Fruit fly (Drosophila melanogaster) whole organism, embryonic: ENCODE data around the gene obst-F.

Experiments used
- Ada2b ChIP-seq: fragments of 200-800 bp; sonication (Bioruptor generic); IDR thresholded peaks from 2 replicates; pipeline ENCODE4 v1.3.6; 2022; ENCODE audit warnings: missing biosample characterization, missing genetic modification characterization
- BEAF-32 ChIP-seq: fragments of 200-800 bp; sonication (Bioruptor generic); optimal IDR thresholded peaks from 3 replicates; lab custom pipeline; 2017; ENCODE audit warnings: missing biosample characterization, missing genetic modification characterization, mild to moderate bottlenecking, moderate library complexity, missing genetic modification reagents
- CG10366 ChIP-seq: fragments of 200-800 bp; sonication (Bioruptor generic); IDR thresholded peaks from 2 replicates; pipeline ENCODE4 v1.3.6; 2022; ENCODE audit warnings: missing biosample characterization, missing genetic modification characterization
- CG11504 ChIP-seq: fragments of 200-800 bp; sonication (Bioruptor generic); optimal IDR thresholded peaks from 3 replicates; lab custom pipeline; 2019; ENCODE audit warnings: missing biosample characterization, mild to moderate bottlenecking, missing genetic modification characterization, moderate library complexity
- CG13123 ChIP-seq: fragments of 200-800 bp; sonication (Bioruptor generic); optimal IDR thresholded peaks from 2 replicates; lab custom pipeline; 2016; ENCODE audit warnings: missing biosample characterization, missing genetic modification characterization
- CG13424 ChIP-seq: fragments of 200-800 bp; sonication (Bioruptor generic); optimal IDR thresholded peaks from 2 replicates; lab custom pipeline; 2019; ENCODE audit warnings: missing biosample characterization, mild to moderate bottlenecking, missing genetic modification characterization, moderate library complexity
- CG15269 ChIP-seq: fragments of 200-800 bp; sonication (Bioruptor generic); optimal IDR thresholded peaks from 2 replicates; lab custom pipeline; 2018; ENCODE audit warnings: missing biosample characterization, mild to moderate bottlenecking, missing genetic modification characterization, moderate library complexity
- CG15601 ChIP-seq: fragments of 200-800 bp; sonication (Bioruptor generic); optimal IDR thresholded peaks from 3 replicates; lab custom pipeline; 2019; ENCODE audit warnings: missing biosample characterization, mild to moderate bottlenecking, missing genetic modification characterization, moderate library complexity
- CG1647 ChIP-seq: fragments of 200-800 bp; sonication (Bioruptor generic); optimal IDR thresholded peaks from 3 replicates; lab custom pipeline; 2016; ENCODE audit warnings: missing biosample characterization, missing genetic modification characterization
- CG17568 ChIP-seq: fragments of 200-800 bp; sonication (Bioruptor generic); optimal IDR thresholded peaks from 2 replicates; lab custom pipeline; 2018; ENCODE audit warnings: missing biosample characterization, mild to moderate bottlenecking, missing genetic modification characterization, moderate library complexity
- CG17912 ChIP-seq: fragments of 200-800 bp; sonication (Bioruptor generic); optimal IDR thresholded peaks from 2 replicates; lab custom pipeline; 2018; ENCODE audit warnings: missing biosample characterization, mild to moderate bottlenecking, missing genetic modification characterization
- CG1832 ChIP-seq: fragments of 200-800 bp; sonication (Bioruptor generic); optimal IDR thresholded peaks from 2 replicates; lab custom pipeline; 2017; ENCODE audit warnings: missing biosample characterization, mild to moderate bottlenecking, missing genetic modification characterization, inconsistent platforms
- CG2116 ChIP-seq: fragments of 200-800 bp; sonication (Bioruptor generic); optimal IDR thresholded peaks from 3 replicates; lab custom pipeline; 2018; ENCODE audit warnings: missing biosample characterization, mild to moderate bottlenecking, missing genetic modification characterization
- CG2875 ChIP-seq: fragments of 200-800 bp; sonication (Bioruptor generic); optimal IDR thresholded peaks from 2 replicates; lab custom pipeline; 2017; ENCODE audit warnings: missing biosample characterization, mild to moderate bottlenecking, missing genetic modification characterization, missing genetic modification reagents
- CG30403 ChIP-seq: fragments of 200-800 bp; sonication (Bioruptor generic); optimal IDR thresholded peaks from 3 replicates; lab custom pipeline; 2016; ENCODE audit warnings: missing biosample characterization, missing genetic modification characterization
- CG3726 ChIP-seq: fragments of 200-800 bp; sonication (Bioruptor generic); IDR thresholded peaks from 3 replicates; pipeline ENCODE4, ENCODE4 v1.3.6; 2022; ENCODE audit warnings: missing biosample characterization, missing genetic modification characterization
- CG7839 ChIP-seq: fragments of 200-800 bp; sonication (Bioruptor generic); optimal IDR thresholded peaks from 3 replicates; lab custom pipeline; 2018; ENCODE audit warnings: missing biosample characterization, mild to moderate bottlenecking, missing genetic modification characterization, moderate library complexity
- CG9215 ChIP-seq: fragments of 200-800 bp; sonication (Bioruptor generic); IDR thresholded peaks from 2 replicates; pipeline ENCODE4 v1.3.6; 2022; ENCODE audit warnings: missing biosample characterization, missing genetic modification characterization
- CG9437 ChIP-seq: fragments of 200-800 bp; sonication (Bioruptor generic); optimal IDR thresholded peaks from 2 replicates; lab custom pipeline; 2018; ENCODE audit warnings: missing biosample characterization, mild to moderate bottlenecking, missing genetic modification characterization
- CG9609 ChIP-seq: fragments of 200-800 bp; sonication (Bioruptor generic); optimal IDR thresholded peaks from 3 replicates; lab custom pipeline; 2016; ENCODE audit warnings: missing biosample characterization, missing genetic modification characterization
- CG9876 ChIP-seq: fragments of 200-800 bp; sonication (Bioruptor generic); optimal IDR thresholded peaks from 2 replicates; lab custom pipeline; 2016; ENCODE audit warnings: missing biosample characterization, missing genetic modification characterization
- Chrac-16 ChIP-seq: fragments of 200-800 bp; sonication (Bioruptor generic); optimal IDR thresholded peaks from 3 replicates; lab custom pipeline; 2016; ENCODE audit warnings: missing biosample characterization, missing genetic modification characterization
- Doc2 ChIP-seq: fragments of 200-800 bp; sonication (Bioruptor generic); IDR thresholded peaks from 2 replicates; pipeline ENCODE4 v1.3.6; 2022; ENCODE audit warnings: missing biosample characterization, missing genetic modification characterization
- E2f2 ChIP-seq: fragments of 200-800 bp; sonication (Bioruptor generic); IDR thresholded peaks from 2 replicates; pipeline ENCODE4 v1.3.6; 2022; ENCODE audit warnings: missing biosample characterization, missing genetic modification characterization
- GATAe ChIP-seq: fragments of 200-800 bp; sonication (Bioruptor generic); conservative IDR thresholded peaks from 2 replicates; pipeline ENCODE4 v1.3.6; 2022; ENCODE audit warnings: missing biosample characterization, missing genetic modification characterization
- H15 ChIP-seq: fragments of 200-800 bp; sonication (Bioruptor generic); IDR thresholded peaks from 3 replicates; pipeline ENCODE4 v1.3.6; 2022; ENCODE audit warnings: missing biosample characterization, missing genetic modification characterization
- Jarid2 ChIP-seq: fragments of 200-800 bp; sonication (Bioruptor generic); optimal IDR thresholded peaks from 3 replicates; lab custom pipeline; 2017; ENCODE audit warnings: mild to moderate bottlenecking, missing biosample characterization, missing genetic modification reagents, missing genetic modification characterization
- Mes4 ChIP-seq: fragments of 200-800 bp; sonication (Bioruptor generic); optimal IDR thresholded peaks from 2 replicates; lab custom pipeline; 2016; ENCODE audit warnings: missing biosample characterization, missing genetic modification characterization
- Stat92E ChIP-seq, 3 experiments: fragments of >200 bp in 2 of 3; fragments of 200-800 bp in 1 of 3; sonication (Bioruptor generic) in 1 of 3; optimal IDR thresholded peaks; 2 replicates each; lab custom pipeline; 2017 to 2019; ENCODE audit warnings: missing biosample characterization in 3 of 3, missing genetic modification characterization in 3 of 3, mild to moderate bottlenecking in 1 of 3, moderate library complexity in 1 of 3
- az2 ChIP-seq: fragments of 200-800 bp; sonication (Bioruptor generic); optimal IDR thresholded peaks from 3 replicates; lab custom pipeline; 2016; ENCODE audit warnings: missing biosample characterization, missing genetic modification characterization
- bcd ChIP-seq: fragments of 200-800 bp; sonication (Bioruptor generic); optimal IDR thresholded peaks from 2 replicates; lab custom pipeline; 2017; ENCODE audit warnings: missing biosample characterization, mild to moderate bottlenecking, missing genetic modification characterization
- cas ChIP-seq: fragments of 200-800 bp; sonication (Bioruptor generic); IDR thresholded peaks from 2 replicates; pipeline ENCODE4 v1.3.6; 2022; ENCODE audit warnings: missing biosample characterization, missing genetic modification characterization
- chif ChIP-seq, 2 experiments: fragments of 200-800 bp; sonication (Bioruptor generic); optimal IDR thresholded peaks; 3 replicates each; lab custom pipeline; 2016; ENCODE audit warnings: missing biosample characterization in 2 of 2, missing genetic modification characterization in 2 of 2
- corto ChIP-seq: fragments of 200-800 bp; sonication (Bioruptor generic); optimal IDR thresholded peaks from 2 replicates; lab custom pipeline; 2016; ENCODE audit warnings: missing biosample characterization, mild to moderate bottlenecking, missing genetic modification characterization, moderate library complexity
- crc ChIP-seq: fragments of 200-800 bp; sonication (Bioruptor generic); optimal IDR thresholded peaks from 2 replicates; lab custom pipeline; 2016; ENCODE audit warnings: missing biosample characterization, missing genetic modification characterization
- da ChIP-seq: fragments of 200-800 bp; sonication (Bioruptor generic); optimal IDR thresholded peaks from 2 replicates; lab custom pipeline; 2016; ENCODE audit warnings: missing biosample characterization, missing genetic modification characterization
- disco-r ChIP-seq: fragments of 200-800 bp; sonication (Bioruptor generic); optimal IDR thresholded peaks from 2 replicates; lab custom pipeline; 2016; ENCODE audit warnings: missing biosample characterization, missing genetic modification characterization
- dpn ChIP-seq, 2 experiments: fragments of 200-800 bp; sonication (Bioruptor generic); optimal IDR thresholded peaks; 3 replicates each; lab custom pipeline; 2016; ENCODE audit warnings: missing biosample characterization in 2 of 2, missing genetic modification characterization in 2 of 2
- ftz-f1 ChIP-seq: fragments of 200-800 bp; sonication (Bioruptor generic); optimal IDR thresholded peaks from 2 replicates; lab custom pipeline; 2016; ENCODE audit warnings: missing biosample characterization, missing genetic modification characterization
- gem ChIP-seq: fragments of 200-800 bp; sonication (Bioruptor generic); optimal IDR thresholded peaks from 2 replicates; lab custom pipeline; 2019; ENCODE audit warnings: missing biosample characterization, mild to moderate bottlenecking, missing genetic modification characterization, moderate library complexity
- hth ChIP-seq: fragments of >200 bp; optimal IDR thresholded peaks from 2 replicates; lab custom pipeline; 2017; ENCODE audit warnings: inconsistent platforms
- ken ChIP-seq: fragments of 200-800 bp; sonication (Bioruptor generic); IDR thresholded peaks from 3 replicates; pipeline ENCODE4 v1.3.6; 2022; ENCODE audit warnings: missing biosample characterization, missing genetic modification characterization
- mld ChIP-seq: fragments of 200-800 bp; sonication (Bioruptor generic); IDR thresholded peaks from 3 replicates; pipeline ENCODE4 v1.3.6; 2022; ENCODE audit warnings: missing biosample characterization, missing genetic modification characterization; ENCODE audit not compliant: partially characterized antibody
- nau ChIP-seq: fragments of 200-800 bp; sonication (Bioruptor generic); optimal IDR thresholded peaks from 3 replicates; lab custom pipeline; 2017; ENCODE audit warnings: missing biosample characterization, mild to moderate bottlenecking, missing genetic modification characterization, missing genetic modification reagents
- rib ChIP-seq: fragments of 200-800 bp; sonication (Bioruptor generic); IDR thresholded peaks from 2 replicates; pipeline ENCODE4 v1.3.6; 2022; ENCODE audit warnings: missing biosample characterization, missing genetic modification characterization
- salm ChIP-seq: fragments of 200-800 bp; sonication (Bioruptor generic); optimal IDR thresholded peaks from 2 replicates; lab custom pipeline; 2018; ENCODE audit warnings: missing biosample characterization, mild to moderate bottlenecking, missing genetic modification characterization
- sug ChIP-seq: fragments of 200-800 bp; optimal IDR thresholded peaks from 2 replicates; lab custom pipeline; 2019; ENCODE audit warnings: missing biosample characterization, mild to moderate bottlenecking, missing genetic modification characterization, moderate library complexity
- tap ChIP-seq: fragments of 200-800 bp; optimal IDR thresholded peaks from 3 replicates; lab custom pipeline; 2019; ENCODE audit warnings: missing biosample characterization, mild to moderate bottlenecking, missing genetic modification characterization, moderate library complexity
- tup ChIP-seq: fragments of 200-800 bp; sonication (Bioruptor generic); optimal IDR thresholded peaks from 2 replicates; lab custom pipeline; 2016; ENCODE audit warnings: missing biosample characterization, mild to moderate bottlenecking, missing genetic modification characterization, moderate library complexity
- vfl ChIP-seq: fragments of 200-800 bp; sonication (Bioruptor generic); optimal IDR thresholded peaks from 2 replicates; lab custom pipeline; 2016; ENCODE audit warnings: missing biosample characterization, missing genetic modification characterization
- z ChIP-seq: fragments of 200-800 bp; sonication (Bioruptor generic); IDR thresholded peaks from 3 replicates; pipeline ENCODE4 v1.3.6; 2022; ENCODE audit warnings: missing biosample characterization, missing genetic modification characterization

Gene obst-F

dm6 chr3L:20195875-20196274, 5.6 kb downstream of the obst-F start (continued):
- no peak for TF ChIP-seq corto (GFP tag; lab: Kevin White, UChicago)
- TF ChIP-seq CG10366 (GFP tag; lab: Robert Waterston, UW) = peak; percentile 71
- TF ChIP-seq disco-r (GFP tag; lab: Kevin White, UChicago) = no peak
- peak; percentile 62 for TF ChIP-seq tap (tag; lab: Kevin White, UChicago)
- TF ChIP-seq vfl (GFP tag; lab: Kevin White, UChicago) = no peak
- TF ChIP-seq tup = no peak
- TF ChIP-seq E2f2 = peak; percentile 44; the same call in 1 of the 2 replicates
- no peak for TF ChIP-seq CG1832 (GFP tag; lab: Kevin White, UChicago)
- peak; percentile 38 for TF ChIP-seq bcd (GFP tag; lab: Kevin White, UChicago)
- peak; percentile 73 for TF ChIP-seq Ada2b (GFP tag; lab: Robert Waterston, UW)
- TF ChIP-seq ken (GFP tag; lab: Robert Waterston, UW) = peak; percentile 74
- TF ChIP-seq chif (GFP tag; optimal IDR thresholded peaks at IDR 0.05; lab: Kevin White, UChicago) = peak; percentile 16 to 65
- peak; percentile 74 for TF ChIP-seq CG7839 (tag; lab: Kevin White, UChicago)
- TF ChIP-seq az2 (GFP tag; lab: Kevin White, UChicago) = peak; percentile 58
- peak; percentile 82 for TF ChIP-seq z (GFP tag; lab: Robert Waterston, UW)
- TF ChIP-seq sug (tag; lab: Kevin White, UChicago) = no peak
- no peak for TF ChIP-seq Jarid2
- no peak for TF ChIP-seq BEAF-32 (GFP tag; lab: Kevin White, UChicago)
- no peak for TF ChIP-seq CG13123 (GFP tag; lab: Kevin White, UChicago)
- TF ChIP-seq CG30403 = peak; percentile 46
- no peak for TF ChIP-seq hth (lab: Kevin White, UChicago)
- no peak for TF ChIP-seq CG17912 (GFP tag; lab: Kevin White, UChicago)
- TF ChIP-seq da (GFP tag; lab: Kevin White, UChicago) = no peak
- TF ChIP-seq CG15269 (tag; lab: Kevin White, UChicago) = peak; percentile 54
- TF ChIP-seq Mes4 (GFP tag; lab: Kevin White, UChicago) = peak; percentile 34
- peak; percentile 2 for TF ChIP-seq Chrac-16 (GFP tag; lab: Kevin White, UChicago)
- no peak for TF ChIP-seq CG9876 (GFP tag; lab: Kevin White, UChicago)
- no peak for TF ChIP-seq CG9215
- TF ChIP-seq ftz-f1 = no peak
- TF ChIP-seq GATAe (GFP tag; lab: Robert Waterston, UW) = no peak
- TF ChIP-seq Doc2 = no peak
- peak; percentile 23; the same call in 1 of the 3 replicates for TF ChIP-seq CG3726
- TF ChIP-seq CG2875 (GFP tag; lab: Kevin White, UChicago) = no peak
- TF ChIP-seq CG15601 (tag; lab: Kevin White, UChicago) = peak; percentile 50
- TF ChIP-seq salm = peak; percentile 56
- TF ChIP-seq rib (GFP tag; lab: Robert Waterston, UW) = no peak
- TF ChIP-seq Stat92E (GFP tag; optimal IDR thresholded peaks at IDR 0.05; lab: Kevin White, UChicago) = no peak
- no peak for TF ChIP-seq CG9609 (GFP tag; lab: Kevin White, UChicago)
- peak; percentile 59 to 60 for TF ChIP-seq dpn (GFP tag; optimal IDR thresholded peaks at IDR 0.05; lab: Kevin White, UChicago)
- peak; percentile 37 for TF ChIP-seq CG1647 (GFP tag; lab: Kevin White, UChicago)
- TF ChIP-seq CG17568 = no peak
- peak; percentile 73; the same call in 2 of the 3 replicates for TF ChIP-seq H15 (GFP tag; lab: Robert Waterston, UW)
- TF ChIP-seq CG9437 = peak; percentile 18
- peak; percentile 46 for TF ChIP-seq crc (GFP tag; lab: Kevin White, UChicago)
- peak; percentile 75 for TF ChIP-seq gem
- no peak for TF ChIP-seq mld (GFP tag; lab: Robert Waterston, UW)
- peak; percentile 11 for TF ChIP-seq CG2116 (GFP tag; lab: Kevin White, UChicago)
- TF ChIP-seq CG13424 (tag; lab: Kevin White, UChicago) = peak; percentile 56
- TF ChIP-seq CG11504 (tag; lab: Kevin White, UChicago) = peak; percentile 80
- peak; percentile 15 for TF ChIP-seq nau
- no peak for TF ChIP-seq cas (GFP tag; lab: Robert Waterston, UW)
